Fruit fly (Drosophila melanogaster): ENCODE data around the gene CG14625.

The CG14625 gene

dm6 chrX:1248735-1249134 lies 49.4 kb downstream of the CG14625 start:
- peak; percentile 24 for TF ChIP-seq Rel (GFP tag; optimal IDR thresholded peaks at IDR 0.05)
- TF ChIP-seq Rel (tag; optimal IDR thresholded peaks at IDR 0.05) = peak; percentile 92
- TF ChIP-seq fru (GFP tag; optimal IDR thresholded peaks at IDR 0.05) = peak; percentile 89
- TF ChIP-seq tai (GFP tag; optimal IDR thresholded peaks at IDR 0.05) = no peak
- TF ChIP-seq CrebA (GFP tag; optimal IDR thresholded peaks at IDR 0.05; ENCODE audit: borderline replicate concordance) = no peak
- peak; percentile 81 for TF ChIP-seq woc (GFP tag; optimal IDR thresholded peaks at IDR 0.05)
- TF ChIP-seq Hnf4 (GFP tag; optimal IDR thresholded peaks at IDR 0.05) = peak; percentile 74
- no peak for TF ChIP-seq Dfd (GFP tag; optimal IDR thresholded peaks at IDR 0.05)
- no peak for TF ChIP-seq Vsx2 (GFP tag; optimal IDR thresholded peaks at IDR 0.05; ENCODE audit: partially characterized antibody)
- peak; percentile 75 for TF ChIP-seq br (GFP tag; optimal IDR thresholded peaks at IDR 0.05)
- TF ChIP-seq brk (GFP tag; optimal IDR thresholded peaks at IDR 0.05) = peak; percentile 42
- peak; percentile 3 for TF ChIP-seq CG9705 (GFP tag; optimal IDR thresholded peaks at IDR 0.05)
- no peak for TF ChIP-seq dsf (GFP tag; optimal IDR thresholded peaks at IDR 0.05; ENCODE audit: borderline replicate concordance)
- no peak for TF ChIP-seq N (GFP tag; optimal IDR thresholded peaks at IDR 0.05)
- no peak for TF ChIP-seq lola (GFP tag; optimal IDR thresholded peaks at IDR 0.05)
- TF ChIP-seq Jra (GFP tag; optimal IDR thresholded peaks at IDR 0.05) = peak; percentile 46
- no peak for TF ChIP-seq Hr83 (GFP tag; optimal IDR thresholded peaks at IDR 0.05; ENCODE audit: poor library complexity, severe bottlenecking)
- TF ChIP-seq usp (GFP tag; optimal IDR thresholded peaks at IDR 0.05) = no peak
- TF ChIP-seq Dif (GFP tag; optimal IDR thresholded peaks at IDR 0.05; ENCODE audit: partially characterized antibody) = no peak
- no peak for TF ChIP-seq Myc (optimal IDR thresholded peaks at IDR 0.05)
- TF ChIP-seq dmrt93B (GFP tag; optimal IDR thresholded peaks at IDR 0.05) = peak; percentile 71
- TF ChIP-seq sage (GFP tag; optimal IDR thresholded peaks at IDR 0.05) = peak; percentile 47
- peak; percentile 73 for TF ChIP-seq rgr (GFP tag; optimal IDR thresholded peaks at IDR 0.05)
- peak in 1 of 2 experiments; percentile 79 for TF ChIP-seq foxo (GFP tag; optimal IDR thresholded peaks at IDR 0.05)
- peak; percentile 81 for TF ChIP-seq h (GFP tag; optimal IDR thresholded peaks at IDR 0.05)
- TF ChIP-seq OdsH (GFP tag; optimal IDR thresholded peaks at IDR 0.05) = peak; percentile 71
- TF ChIP-seq dl (GFP tag; optimal IDR thresholded peaks at IDR 0.05; ENCODE audit: insufficient read depth in 1 of 2, partially characterized antibody in 2 of 2) = no peak
- TF ChIP-seq ey (GFP tag; optimal IDR thresholded peaks at IDR 0.05) = peak; percentile 82
- peak; percentile 70 for TF ChIP-seq Sp1 (GFP tag; optimal IDR thresholded peaks at IDR 0.05)
- TF ChIP-seq sv (GFP tag; optimal IDR thresholded peaks at IDR 0.05) = no peak
- peak; percentile 17 for TF ChIP-seq CG32264 (GFP tag; optimal IDR thresholded peaks at IDR 0.05)
- no peak for TF ChIP-seq GATAd (GFP tag; optimal IDR thresholded peaks at IDR 0.05)
- peak; percentile 79 for TF ChIP-seq HLH106 (tag; optimal IDR thresholded peaks at IDR 0.05)
- peak; percentile 76 for TF ChIP-seq psq (GFP tag; optimal IDR thresholded peaks at IDR 0.05)
- no peak for TF ChIP-seq pan (optimal IDR thresholded peaks at IDR 0.05)
- no peak for TF ChIP-seq Abd-B (GFP tag; optimal IDR thresholded peaks at IDR 0.05)
- no peak for TF ChIP-seq Hr78 (GFP tag; optimal IDR thresholded peaks at IDR 0.05)
- TF ChIP-seq jim (GFP tag; optimal IDR thresholded peaks at IDR 0.05) = no peak
- TF ChIP-seq Mio (GFP tag; optimal IDR thresholded peaks at IDR 0.05) = no peak

- TF ChIP-seq br (GFP tag; optimal IDR thresholded peaks at IDR 0.05) (peak; percentile 17), OdsH (GFP tag; optimal IDR thresholded peaks at IDR 0.05) (peak; percentile 52), Myc (optimal IDR thresholded peaks at IDR 0.05) (no peak), CG9705 (GFP tag; optimal IDR thresholded peaks at IDR 0.05) (no peak), foxo (GFP tag; optimal IDR thresholded peaks at IDR 0.05) (peak in 1 of 2 experiments; percentile 28), Hr78 (GFP tag; optimal IDR thresholded peaks at IDR 0.05) (no peak), h (GFP tag; optimal IDR thresholded peaks at IDR 0.05) (peak; percentile 53), dsf (GFP tag; optimal IDR thresholded peaks at IDR 0.05; ENCODE audit: borderline replicate concordance) (no peak), N (GFP tag; optimal IDR thresholded peaks at IDR 0.05) (no peak), GATAd (GFP tag; optimal IDR thresholded peaks at IDR 0.05) (no peak), Hnf4 (GFP tag; optimal IDR thresholded peaks at IDR 0.05) (peak; percentile 30), psq (GFP tag; optimal IDR thresholded peaks at IDR 0.05) (peak; percentile 56), dmrt93B (GFP tag; optimal IDR thresholded peaks at IDR 0.05) (peak; percentile 5), usp (GFP tag; optimal IDR thresholded peaks at IDR 0.05) (no peak), HLH106 (tag; optimal IDR thresholded peaks at IDR 0.05) (no peak), pan (optimal IDR thresholded peaks at IDR 0.05) (no peak), brk (GFP tag; optimal IDR thresholded peaks at IDR 0.05) (no peak), tai (GFP tag; optimal IDR thresholded peaks at IDR 0.05) (no peak), lola (GFP tag; optimal IDR thresholded peaks at IDR 0.05) (no peak), ey (GFP tag; optimal IDR thresholded peaks at IDR 0.05) (no peak), Sp1 (GFP tag; optimal IDR thresholded peaks at IDR 0.05) (peak; percentile 3), dl (GFP tag; optimal IDR thresholded peaks at IDR 0.05; ENCODE audit: insufficient read depth in 1 of 2, partially characterized antibody in 2 of 2) (no peak), fru (GFP tag; optimal IDR thresholded peaks at IDR 0.05) (peak; percentile 32), rgr (GFP tag; optimal IDR thresholded peaks at IDR 0.05) (peak; percentile 54), Dif (GFP tag; optimal IDR thresholded peaks at IDR 0.05; ENCODE audit: partially characterized antibody) (no peak), CrebA (GFP tag; optimal IDR thresholded peaks at IDR 0.05; ENCODE audit: borderline replicate concordance) (no peak), sage (GFP tag; optimal IDR thresholded peaks at IDR 0.05) (peak; percentile 8)
Observed at dm6 chrX:1249612-1250011, 50.3 kb downstream of the CG14625 start.

All from whole organism, wandering third instar larva.